Worm (Caenorhabditis elegans) whole organism, young adult: ENCODE data around the gene T28B11.1.
A peak's percentile ranks its signal among the peaks of the same experiment; 100 is the strongest.

Source experiments
- C06A6.2 ChIP-seq: fragments of 200-800 bp; sonication (Bioruptor generic); conservative IDR thresholded peaks from 2 replicates; pipeline ENCODE4 v1.3.6; 2022; ENCODE audit warnings: missing genetic modification characterization, missing compliant biosample characterization
- D2030.7 ChIP-seq: fragments of 200-800 bp; sonication (Bioruptor generic); IDR thresholded peaks from 2 replicates; pipeline ENCODE4 v1.3.6; 2022; ENCODE audit warnings: missing genetic modification reagents, missing genetic modification characterization, missing compliant biosample characterization
- F33H1.4 ChIP-seq: fragments of 200-800 bp; sonication (Bioruptor generic); IDR thresholded peaks from 2 replicates; pipeline ENCODE4 v1.3.6; 2022; ENCODE audit warnings: missing genetic modification reagents, missing genetic modification characterization, missing compliant biosample characterization
- F57A8.1 ChIP-seq: fragments of 200-800 bp; sonication (Bioruptor generic); optimal IDR thresholded peaks from 2 replicates; lab custom pipeline; 2018; ENCODE audit warnings: mild to moderate bottlenecking, missing genetic modification characterization, moderate library complexity, missing compliant biosample characterization
- F57C9.4 ChIP-seq: sonication (generic microtip); optimal IDR thresholded peaks from 2 replicates; lab custom pipeline; 2017; ENCODE audit warnings: mild to moderate bottlenecking, missing genetic modification characterization, missing compliant biosample characterization
- K12H6.12 ChIP-seq: fragments of 200-800 bp; sonication (Bioruptor generic); optimal IDR thresholded peaks from 2 replicates; lab custom pipeline; 2018; ENCODE audit warnings: mild to moderate bottlenecking, missing genetic modification characterization, missing compliant biosample characterization
- Y53G8AR.9 ChIP-seq: fragments of 200-800 bp; sonication (Bioruptor generic); conservative IDR thresholded peaks from 2 replicates; pipeline ENCODE4 v1.3.6; 2022; ENCODE audit warnings: missing genetic modification reagents, missing genetic modification characterization, missing compliant biosample characterization
- Y56A3A.18 ChIP-seq: fragments of 200-800 bp; sonication (Bioruptor generic); IDR thresholded peaks from 2 replicates; pipeline ENCODE4 v1.3.6; 2022; ENCODE audit warnings: missing genetic modification reagents, missing genetic modification characterization, missing compliant biosample characterization
- ZK185.1 ChIP-seq: sonication (generic microtip); optimal IDR thresholded peaks from 2 replicates; lab custom pipeline; 2016; ENCODE audit warnings: mild to moderate bottlenecking, missing genetic modification characterization, missing compliant biosample characterization; ENCODE audit not compliant: poor library complexity, severe bottlenecking
- akir-1 ChIP-seq: fragments of 200-800 bp; sonication (Bioruptor generic); optimal IDR thresholded peaks from 2 replicates; lab custom pipeline; 2018; ENCODE audit warnings: mild to moderate bottlenecking, missing genetic modification characterization, moderate library complexity, missing compliant biosample characterization
- aptf-2 ChIP-seq: fragments of 200-800 bp; sonication (Bioruptor generic); conservative IDR thresholded peaks from 2 replicates; pipeline ENCODE4 v1.3.6; 2022; ENCODE audit warnings: missing genetic modification reagents, missing genetic modification characterization, missing compliant biosample characterization
- atf-7 ChIP-seq: sonication (generic microtip); optimal IDR thresholded peaks from 2 replicates; lab custom pipeline; 2017; ENCODE audit warnings: mild to moderate bottlenecking, missing genetic modification characterization, missing compliant biosample characterization
- athp-1 ChIP-seq: sonication (generic microtip); optimal IDR thresholded peaks from 2 replicates; lab custom pipeline; 2017; ENCODE audit warnings: mild to moderate bottlenecking, missing genetic modification characterization, missing compliant biosample characterization
- attf-3 ChIP-seq: fragments of 200-800 bp; sonication (Bioruptor generic); conservative IDR thresholded peaks from 2 replicates; pipeline ENCODE4 v1.3.6; 2022; ENCODE audit warnings: missing genetic modification reagents, missing genetic modification characterization, missing compliant biosample characterization
- attf-6 ChIP-seq: fragments of 200-800 bp; sonication (Bioruptor generic); IDR thresholded peaks from 2 replicates; pipeline ENCODE4 v1.3.6; 2022; ENCODE audit warnings: missing genetic modification reagents, missing genetic modification characterization, missing compliant biosample characterization
- cebp-1 ChIP-seq, 2 experiments: fragments of 200-800 bp in 1 of 2; sonication (Bioruptor generic) in 1 of 2; sonication (generic microtip) in 1 of 2; IDR thresholded peaks in 1 of 2; optimal IDR thresholded peaks in 1 of 2; 2 replicates each; pipeline versions ENCODE4 v1.3.6 to Lab custom; 2017 to 2022; ENCODE audit warnings: missing compliant biosample characterization in 2 of 2, missing genetic modification characterization in 2 of 2, mild to moderate bottlenecking in 1 of 2, missing genetic modification reagents in 1 of 2, moderate library complexity in 1 of 2
- ceh-100 ChIP-seq: fragments of 200-800 bp; sonication (Bioruptor generic); IDR thresholded peaks from 2 replicates; pipeline ENCODE4 v1.3.6; 2022; ENCODE audit warnings: missing genetic modification reagents, missing genetic modification characterization, missing compliant biosample characterization
- chd-7 ChIP-seq: sonication (generic microtip); optimal IDR thresholded peaks from 2 replicates; lab custom pipeline; 2016; ENCODE audit warnings: mild to moderate bottlenecking, missing genetic modification characterization, moderate library complexity, missing compliant biosample characterization
- dpff-1 ChIP-seq: sonication (generic microtip); optimal IDR thresholded peaks from 2 replicates; lab custom pipeline; 2017; ENCODE audit warnings: mild to moderate bottlenecking, missing genetic modification characterization, missing compliant biosample characterization
- egl-18 ChIP-seq: fragments of 200-800 bp; sonication (Bioruptor generic); IDR thresholded peaks from 2 replicates; pipeline ENCODE4 v1.3.6; 2022; ENCODE audit warnings: missing genetic modification reagents, missing genetic modification characterization, missing compliant biosample characterization
- ets-4 ChIP-seq: fragments of 200-800 bp; sonication (Bioruptor generic); optimal IDR thresholded peaks from 2 replicates; lab custom pipeline; 2018; ENCODE audit warnings: mild to moderate bottlenecking, missing genetic modification characterization, missing compliant biosample characterization
- him-1 ChIP-seq: sonication (generic microtip); optimal IDR thresholded peaks from 2 replicates; lab custom pipeline; 2016; ENCODE audit warnings: missing genotype, missing genetic modification reagents, missing genetic modification characterization, missing compliant biosample characterization
- hlh-26 ChIP-seq: fragments of 200-800 bp; sonication (Bioruptor generic); conservative IDR thresholded peaks from 2 replicates; pipeline ENCODE4 v1.3.6; 2022; ENCODE audit warnings: missing genetic modification reagents, missing genetic modification characterization, missing compliant biosample characterization
- hmg-1.2 ChIP-seq: fragments of 200-800 bp; sonication (Bioruptor generic); IDR thresholded peaks from 2 replicates; pipeline ENCODE4 v1.3.6; 2022; ENCODE audit warnings: missing genetic modification reagents, missing genetic modification characterization, missing compliant biosample characterization
- hmg-20 ChIP-seq: fragments of 200-800 bp; sonication (Bioruptor generic); IDR thresholded peaks from 2 replicates; pipeline ENCODE4 v1.3.6; 2022; ENCODE audit warnings: missing genetic modification reagents, missing genetic modification characterization, missing compliant biosample characterization
- lag-1 ChIP-seq: fragments of 200-800 bp; sonication (Bioruptor generic); IDR thresholded peaks from 2 replicates; pipeline ENCODE4 v1.3.6; 2022; ENCODE audit warnings: missing genetic modification reagents, missing genetic modification characterization, missing compliant biosample characterization
- lin-26 ChIP-seq: fragments of 200-800 bp; sonication (Bioruptor generic); IDR thresholded peaks from 2 replicates; pipeline ENCODE4 v1.3.6; 2022; ENCODE audit warnings: missing genetic modification reagents, missing genetic modification characterization, missing compliant biosample characterization
- lin-35 ChIP-seq, 3 experiments: fragments of 150-350 bp in 2 of 3; sonication (generic microtip) in 1 of 3; optimal IDR thresholded peaks; 2 replicates each; lab custom pipeline; 2014 to 2018; ENCODE audit warnings: missing biosample characterization in 3 of 3, missing genetic modification characterization in 3 of 3, missing genetic modification reagents in 3 of 3
- lir-1 ChIP-seq: fragments of 200-800 bp; sonication (Bioruptor generic); conservative IDR thresholded peaks from 2 replicates; pipeline ENCODE4 v1.3.6; 2022; ENCODE audit warnings: missing genetic modification reagents, missing genetic modification characterization, missing compliant biosample characterization
- madf-10 ChIP-seq: sonication (generic microtip); optimal IDR thresholded peaks from 2 replicates; lab custom pipeline; 2016; ENCODE audit warnings: mild to moderate bottlenecking, missing genetic modification characterization, missing compliant biosample characterization
- madf-8 ChIP-seq: fragments of 200-800 bp; sonication (Bioruptor generic); conservative IDR thresholded peaks from 2 replicates; pipeline ENCODE4 v1.3.6; 2022; ENCODE audit warnings: missing genetic modification reagents, missing genetic modification characterization, missing compliant biosample characterization
- nfya-2 ChIP-seq: fragments of 200-800 bp; sonication (Bioruptor generic); IDR thresholded peaks from 2 replicates; pipeline ENCODE4 v1.3.6; 2022; ENCODE audit warnings: missing genetic modification reagents, missing genetic modification characterization, missing compliant biosample characterization
- nhr-27 ChIP-seq: fragments of 200-800 bp; sonication (Bioruptor generic); optimal IDR thresholded peaks from 2 replicates; lab custom pipeline; 2018; ENCODE audit warnings: mild to moderate bottlenecking, missing genetic modification characterization, moderate library complexity, missing compliant biosample characterization
- nhr-80 ChIP-seq: sonication (generic microtip); optimal IDR thresholded peaks from 2 replicates; lab custom pipeline; 2016; ENCODE audit warnings: missing genetic modification characterization, missing compliant biosample characterization
- nhr-90 ChIP-seq: sonication (generic microtip); optimal IDR thresholded peaks from 2 replicates; lab custom pipeline; 2016; ENCODE audit warnings: missing genotype, mild to moderate bottlenecking, missing genetic modification characterization, missing compliant biosample characterization
- snpc-3.4 ChIP-seq: sonication (generic microtip); optimal IDR thresholded peaks from 2 replicates; lab custom pipeline; 2017; ENCODE audit warnings: missing genetic modification characterization, mild to moderate bottlenecking, missing compliant biosample characterization, antibody characterized with exemption, moderate library complexity, missing genotype, missing genetic modification reagents
- snpc-4 ChIP-seq, 5 experiments: fragments of 150-350 bp in 1 of 5; sonication (generic microtip) in 4 of 5; optimal IDR thresholded peaks; 2 replicates each; lab custom pipeline; 2014 to 2018; ENCODE audit warnings: missing genetic modification characterization in 5 of 5, missing biosample characterization in 3 of 5, antibody characterized with exemption in 2 of 5, mild to moderate bottlenecking in 2 of 5, missing compliant biosample characterization in 2 of 5, missing genotype in 2 of 5, moderate library complexity in 2 of 5, missing genetic modification reagents in 1 of 5
- sptf-2 ChIP-seq: fragments of 200-800 bp; sonication (Bioruptor generic); optimal IDR thresholded peaks from 2 replicates; lab custom pipeline; 2018; ENCODE audit warnings: mild to moderate bottlenecking, missing genetic modification characterization, missing compliant biosample characterization
- tbp1 ChIP-seq: fragments of 200-800 bp; sonication (Bioruptor generic); optimal IDR thresholded peaks from 2 replicates; lab custom pipeline; 2018; ENCODE audit warnings: mild to moderate bottlenecking, missing genetic modification characterization, missing compliant biosample characterization
- tbx-9 ChIP-seq: sonication (generic microtip); optimal IDR thresholded peaks from 2 replicates; lab custom pipeline; 2016; ENCODE audit warnings: borderline replicate concordance, missing genetic modification characterization, inconsistent platforms, missing compliant biosample characterization
- unc-130 ChIP-seq: sonication (generic microtip); optimal IDR thresholded peaks from 2 replicates; lab custom pipeline; 2016; ENCODE audit warnings: missing genetic modification reagents, missing genetic modification characterization, missing compliant biosample characterization
- ztf-25 ChIP-seq: fragments of 200-800 bp; sonication (Bioruptor generic); IDR thresholded peaks from 2 replicates; pipeline ENCODE4 v1.3.6; 2022; ENCODE audit warnings: missing genetic modification reagents, missing genetic modification characterization, missing compliant biosample characterization
- ztf-26 ChIP-seq: sonication (generic microtip); optimal IDR thresholded peaks from 2 replicates; lab custom pipeline; 2017; ENCODE audit warnings: missing genetic modification characterization, missing compliant biosample characterization

T28B11.1 gene

DNA sequence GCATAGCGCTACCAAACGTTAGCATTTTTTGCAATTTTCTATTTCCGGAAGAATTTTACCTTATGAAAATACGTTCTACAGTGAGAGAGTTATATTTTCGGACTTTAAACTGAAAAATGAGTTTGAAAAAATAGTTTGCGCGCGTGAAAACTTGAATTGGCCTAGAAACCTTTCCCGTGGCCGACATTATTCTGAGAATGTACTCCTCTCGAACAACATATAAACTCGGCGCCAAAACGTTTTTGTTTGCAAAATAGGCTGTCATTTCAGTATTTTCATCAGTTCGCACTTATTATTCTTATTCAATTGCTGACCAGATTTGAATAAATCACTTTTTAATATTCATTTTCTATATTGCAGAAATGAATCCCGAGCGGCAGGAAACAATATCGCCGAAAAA, 4.5 kb upstream of the T28B11.1 start, which contains the start of the genes mre-11 and wdr-5.3 (continued):
- TF ChIP-seq ztf-25 (GFP tag; lab: Robert Waterston, UW) (no peak), hlh-26 (GFP tag; lab: Robert Waterston, UW) (no peak), nfya-2 (GFP tag; lab: Robert Waterston, UW) (no peak), attf-3 (GFP tag; lab: Robert Waterston, UW) (no peak), ZK185.1 (tag; lab: Kevin White, UChicago) (peak; percentile 70), madf-8 (GFP tag; lab: Robert Waterston, UW) (peak; percentile 65), K12H6.12 (tag; lab: Kevin White, UChicago) (no peak), lin-26 (no peak), ceh-100 (GFP tag; lab: Robert Waterston, UW) (peak; percentile 38; the same call in 1 of the 2 replicates), F57A8.1 (GFP tag; lab: Kevin White, UChicago) (no peak), snpc-4 (GFP tag; optimal IDR thresholded peaks at IDR 0.05; lab: Kevin White, UChicago) (no peak), snpc-4 (tag; optimal IDR thresholded peaks at IDR 0.05; lab: Kevin White, UChicago) (peak in 1 of 4 experiments; percentile 44), F57C9.4 (tag; lab: Kevin White, UChicago) (no peak), nhr-90 (tag; lab: Kevin White, UChicago) (no peak), lir-1 (GFP tag; lab: Robert Waterston, UW) (peak; percentile 21; the same call in 1 of the 2 replicates)
- TF ChIP-seq, all 124 proteins: peak for 32

DNA sequence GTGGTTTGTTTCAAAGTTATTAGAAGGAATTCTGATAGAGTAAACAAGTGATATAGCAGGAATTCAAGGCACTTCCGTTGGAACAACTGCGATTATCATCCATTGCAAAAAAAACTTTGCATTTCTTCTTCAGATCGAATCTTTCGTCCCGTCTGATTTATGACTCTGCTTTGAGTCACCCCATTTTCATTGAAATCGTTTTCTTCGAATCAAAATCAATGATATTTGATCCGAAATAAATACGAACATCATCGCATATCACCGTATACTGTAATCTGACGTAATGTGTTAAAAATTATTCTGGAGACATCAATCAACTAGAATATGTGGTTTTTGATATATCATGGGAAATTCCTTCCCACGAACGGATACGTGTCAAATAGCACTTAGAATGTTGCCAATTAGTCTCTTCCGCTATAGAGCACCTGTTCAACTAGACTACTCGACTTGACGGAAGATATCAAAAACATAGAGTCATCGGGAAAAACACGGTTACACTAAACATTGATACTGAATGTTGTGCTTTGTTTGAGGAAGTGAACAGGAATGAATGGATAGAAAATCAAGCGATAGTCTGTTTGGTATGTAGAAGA, 1.3 kb downstream of the T28B11.1 start:
- no peak for TF ChIP-seq F33H1.4 (GFP tag; lab: Robert Waterston, UW)
- TF ChIP-seq attf-6 (GFP tag; lab: Robert Waterston, UW) = no peak
- TF ChIP-seq F57A8.1 (GFP tag; lab: Kevin White, UChicago) = no peak
- TF ChIP-seq chd-7 (tag; lab: Kevin White, UChicago) = no peak
- 0 out of 2 replicates have a peak, but pooled peaks have one; percentile 18 for TF ChIP-seq Y56A3A.18 (GFP tag; lab: Robert Waterston, UW)

DNA sequence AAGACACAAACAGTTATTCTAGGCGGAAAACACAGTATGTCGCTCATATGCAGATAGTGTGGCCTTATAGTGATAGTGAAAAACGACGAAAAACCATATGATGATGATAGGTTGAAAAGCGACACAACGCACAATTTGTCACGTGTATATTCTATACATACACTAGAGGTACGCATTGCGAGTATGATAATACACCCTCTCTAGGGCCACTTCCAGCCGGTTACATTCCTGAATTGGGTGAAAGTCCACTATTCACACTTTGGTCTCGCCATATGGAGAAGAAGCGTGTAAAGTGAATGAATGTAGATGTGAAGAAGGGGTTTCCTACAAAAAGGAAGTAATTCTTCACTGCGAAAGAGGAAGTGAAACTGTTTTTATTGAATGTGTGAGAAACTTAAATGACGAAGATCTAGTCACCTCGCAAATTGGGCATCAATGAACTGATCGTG, 2.7 kb downstream of the T28B11.1 start:
- peak; percentile 17 for TF ChIP-seq ztf-26 (tag; lab: Kevin White, UChicago)
- peak; percentile 84 for TF ChIP-seq nhr-80
- TF ChIP-seq K12H6.12 (tag; lab: Kevin White, UChicago) = no peak
- TF ChIP-seq dpff-1 = no peak
- no peak for TF ChIP-seq sptf-2 (GFP tag; lab: Kevin White, UChicago)
- no peak for TF ChIP-seq him-1 (tag; lab: Kevin White, UChicago)
- peak; percentile 5 for TF ChIP-seq tbp1
- no peak for TF ChIP-seq tbx-9 (tag; lab: Kevin White, UChicago)
- TF ChIP-seq Y56A3A.18 (GFP tag; lab: Robert Waterston, UW) = no peak
- no peak for TF ChIP-seq nhr-27
- TF ChIP-seq ets-4 (GFP tag; lab: Kevin White, UChicago) = peak; percentile 35
- no peak for TF ChIP-seq cebp-1 (GFP tag; IDR thresholded peaks at IDR 0.05; lab: Robert Waterston, UW)
- TF ChIP-seq cebp-1 (tag; optimal IDR thresholded peaks at IDR 0.05; lab: Kevin White, UChicago) = peak; percentile 38
- no peak for TF ChIP-seq hmg-1.2 (GFP tag; lab: Robert Waterston, UW)
- TF ChIP-seq C06A6.2 (GFP tag; lab: Robert Waterston, UW) = no peak
- TF ChIP-seq aptf-2 = no peak
- no peak for TF ChIP-seq unc-130 (GFP tag; lab: Kevin White, UChicago)
- no peak for TF ChIP-seq F33H1.4 (GFP tag; lab: Robert Waterston, UW)
- TF ChIP-seq madf-10 (tag; lab: Kevin White, UChicago) = no peak
- TF ChIP-seq egl-18 (GFP tag; lab: Robert Waterston, UW) = no peak
- TF ChIP-seq lin-35 (GFP tag; optimal IDR thresholded peaks at IDR 0.05; lab: Kevin White, UChicago) = no peak
- TF ChIP-seq Y53G8AR.9 (GFP tag; lab: Robert Waterston, UW) = no peak
- no peak for TF ChIP-seq hmg-20 (GFP tag; lab: Robert Waterston, UW)
- TF ChIP-seq lag-1 = no peak
- TF ChIP-seq athp-1 (tag; lab: Kevin White, UChicago) = no peak
- no peak for TF ChIP-seq D2030.7 (GFP tag; lab: Robert Waterston, UW)
- no peak for TF ChIP-seq akir-1 (GFP tag; lab: Kevin White, UChicago)
- peak; percentile 51 for TF ChIP-seq atf-7 (tag; lab: Kevin White, UChicago)
- no peak for TF ChIP-seq snpc-3.4
